Worm (Caenorhabditis elegans): ENCODE measurements around the gene adm-2.

ce11 chrX:13644884-13645283 is 42.9 kb upstream of the adm-2 start:
- TF ChIP-seq lsy-2 (tag; optimal IDR thresholded peaks at IDR 0.05) (no peak), unc-39 (tag; optimal IDR thresholded peaks at IDR 0.05) (no peak), nhr-77 (tag; optimal IDR thresholded peaks at IDR 0.05) (no peak), pqm-1 (tag; optimal IDR thresholded peaks at IDR 0.05) (no peak), spr-3 (GFP tag; optimal IDR thresholded peaks at IDR 0.05) (no peak), dmd-9 (GFP tag; IDR thresholded peaks at IDR 0.05) (no peak), nhr-76 (tag; optimal IDR thresholded peaks at IDR 0.05) (no peak), R02D3.7 (tag; optimal IDR thresholded peaks at IDR 0.05) (no peak), aly-2 (tag; optimal IDR thresholded peaks at IDR 0.05) (no peak), tra-1 (GFP tag; IDR thresholded peaks at IDR 0.05) (no peak), egl-27 (tag; optimal IDR thresholded peaks at IDR 0.05) (no peak), unc-62 (GFP tag; optimal IDR thresholded peaks at IDR 0.05 in 1 of 2) (no peak), unc-62 (tag; optimal IDR thresholded peaks at IDR 0.05) (no peak)
